Fruit fly (Drosophila melanogaster) whole organism, adult: Measurements from ENCODE around the gene CG13047.

Experiments used
- kay ChIP-seq: fragments of 200-800 bp; sonication (Bioruptor generic); peaks from one replicate; lab custom pipeline; 2016; ENCODE audit warnings: missing biosample characterization, missing genetic modification characterization, borderline replicate concordance
- ovo ChIP-seq: fragments of 200-800 bp; sonication (Bioruptor generic); optimal IDR thresholded peaks from 2 replicates; lab custom pipeline; 2016; ENCODE audit warnings: missing biosample characterization, missing genetic modification characterization
- toe ChIP-seq: fragments of 200-800 bp; sonication (Bioruptor generic); optimal IDR thresholded peaks from 2 replicates; lab custom pipeline; 2016; ENCODE audit warnings: missing biosample characterization, missing genetic modification characterization

dm6 chr3L:16305820-16306650 lies 20.8 kb upstream of the CG13047 start, which contains the start of the genes CG13043 and CG13063:
- TF ChIP-seq kay (GFP tag; lab: Kevin White, UChicago) = no peak
- no peak for TF ChIP-seq toe
- no peak for TF ChIP-seq ovo
